Fruit fly (Drosophila melanogaster) whole organism, embryonic: Measurements from ENCODE around the gene CG13385.
A peak's percentile ranks its signal among the peaks of the same experiment; 100 is the strongest.

Experiments used
- ATbp ChIP-seq: fragments of 200-800 bp; sonication (Bioruptor generic); optimal IDR thresholded peaks from 2 replicates; lab custom pipeline; 2017; ENCODE audit warnings: missing biosample characterization, mild to moderate bottlenecking, missing genetic modification characterization, missing genetic modification reagents
- Atf3 ChIP-seq: fragments of 200-800 bp; sonication (Bioruptor generic); optimal IDR thresholded peaks from 3 replicates; lab custom pipeline; 2016; ENCODE audit warnings: missing biosample characterization, missing genetic modification characterization
- Bgb ChIP-seq: fragments of 200-800 bp; sonication (Bioruptor generic); IDR thresholded peaks from 2 replicates; pipeline ENCODE4 v1.3.6; 2022; ENCODE audit warnings: missing biosample characterization, missing genetic modification characterization; ENCODE audit not compliant: partially characterized antibody
- CG10543 ChIP-seq: fragments of 200-800 bp; sonication (Bioruptor generic); optimal IDR thresholded peaks from 3 replicates; lab custom pipeline; 2017; ENCODE audit warnings: missing biosample characterization, mild to moderate bottlenecking, missing genetic modification characterization, moderate library complexity
- CG11247 ChIP-seq: fragments of 200-800 bp; sonication (Bioruptor generic); IDR thresholded peaks from 2 replicates; pipeline ENCODE4 v1.3.6; 2022; ENCODE audit warnings: missing biosample characterization, missing genetic modification characterization
- CG11456 ChIP-seq: fragments of 200-800 bp; sonication (Bioruptor generic); IDR thresholded peaks from 3 replicates; pipeline ENCODE4 v1.3.6; 2022; ENCODE audit warnings: missing biosample characterization, missing genetic modification characterization
- CG12071 ChIP-seq: fragments of 200-800 bp; sonication (Bioruptor generic); optimal IDR thresholded peaks from 3 replicates; lab custom pipeline; 2018; ENCODE audit warnings: missing biosample characterization, mild to moderate bottlenecking, missing genetic modification characterization
- CG1233 ChIP-seq: fragments of 200-800 bp; sonication (Bioruptor generic); optimal IDR thresholded peaks from 4 replicates; lab custom pipeline; 2018; ENCODE audit warnings: missing biosample characterization, mild to moderate bottlenecking, missing genetic modification characterization
- CG17186 ChIP-seq: fragments of 200-800 bp; sonication (Bioruptor generic); optimal IDR thresholded peaks from 3 replicates; lab custom pipeline; 2017; ENCODE audit warnings: missing biosample characterization, missing genetic modification reagents, missing genetic modification characterization
- CG17359 ChIP-seq: fragments of 200-800 bp; sonication (Bioruptor generic); optimal IDR thresholded peaks from 3 replicates; lab custom pipeline; 2018; ENCODE audit warnings: missing biosample characterization, mild to moderate bottlenecking, missing genetic modification characterization, moderate library complexity
- CG17568 ChIP-seq: fragments of 200-800 bp; sonication (Bioruptor generic); optimal IDR thresholded peaks from 2 replicates; lab custom pipeline; 2018; ENCODE audit warnings: missing biosample characterization, mild to moderate bottlenecking, missing genetic modification characterization, moderate library complexity
- CG18262 ChIP-seq: fragments of 200-800 bp; optimal IDR thresholded peaks from 3 replicates; lab custom pipeline; 2019; ENCODE audit warnings: missing biosample characterization, mild to moderate bottlenecking, missing genetic modification characterization, moderate library complexity
- CG18599 ChIP-seq: fragments of 200-800 bp; sonication (Bioruptor generic); optimal IDR thresholded peaks from 3 replicates; lab custom pipeline; 2017; ENCODE audit warnings: missing biosample characterization, missing genetic modification characterization, mild to moderate bottlenecking, moderate library complexity, missing genetic modification reagents
- CG32772 ChIP-seq: fragments of 200-800 bp; sonication (Bioruptor generic); IDR thresholded peaks from 2 replicates; pipeline ENCODE4 v1.3.6; 2022; ENCODE audit warnings: missing biosample characterization, missing genetic modification characterization
- CG42726 ChIP-seq: fragments of 200-800 bp; sonication (Bioruptor generic); IDR thresholded peaks from 2 replicates; pipeline ENCODE4 v1.3.6; 2022; ENCODE audit warnings: missing biosample characterization, missing genetic modification characterization; ENCODE audit not compliant: partially characterized antibody
- CG4328 ChIP-seq: fragments of 200-800 bp; sonication (Bioruptor generic); optimal IDR thresholded peaks from 3 replicates; lab custom pipeline; 2017; ENCODE audit warnings: missing biosample characterization, missing genetic modification reagents, missing genetic modification characterization
- CG4424 ChIP-seq: fragments of 200-800 bp; sonication (Bioruptor generic); optimal IDR thresholded peaks from 3 replicates; lab custom pipeline; 2016; ENCODE audit warnings: missing biosample characterization, missing genetic modification characterization
- CG4617 ChIP-seq: fragments of 200-800 bp; sonication (Bioruptor generic); optimal IDR thresholded peaks from 3 replicates; lab custom pipeline; 2016; ENCODE audit warnings: missing biosample characterization, missing genetic modification characterization, borderline replicate concordance
- CG4854 ChIP-seq: fragments of 200-800 bp; sonication (Bioruptor generic); optimal IDR thresholded peaks from 2 replicates; lab custom pipeline; 2016; ENCODE audit warnings: missing biosample characterization, missing genetic modification characterization, inconsistent platforms
- CG7786 ChIP-seq: fragments of 200-800 bp; sonication (Bioruptor generic); optimal IDR thresholded peaks from 2 replicates; lab custom pipeline; 2016; ENCODE audit warnings: missing biosample characterization, missing genetic modification characterization
- CG7987 ChIP-seq: fragments of 200-800 bp; sonication (Bioruptor generic); optimal IDR thresholded peaks from 2 replicates; lab custom pipeline; 2018; ENCODE audit warnings: missing biosample characterization, mild to moderate bottlenecking, missing genetic modification characterization, moderate library complexity
- CG9932 ChIP-seq: fragments of 200-800 bp; sonication (Bioruptor generic); IDR thresholded peaks from 2 replicates; pipeline ENCODE4 v1.3.6; 2022; ENCODE audit warnings: missing biosample characterization, missing genetic modification characterization
- CkIIα-i1 ChIP-seq: fragments of 200-800 bp; sonication (Bioruptor generic); IDR thresholded peaks from 2 replicates; pipeline ENCODE4 v1.3.6; 2022; ENCODE audit warnings: missing biosample characterization, missing genetic modification characterization
- Dll ChIP-seq: fragments of 200-800 bp; sonication (Bioruptor generic); IDR thresholded peaks from 4 replicates; pipeline ENCODE4 v1.3.6; 2022; ENCODE audit warnings: missing biosample characterization, missing genetic modification characterization; ENCODE audit not compliant: partially characterized antibody
- ERR ChIP-seq: fragments of 200-800 bp; sonication (Bioruptor generic); optimal IDR thresholded peaks from 2 replicates; lab custom pipeline; 2016; ENCODE audit warnings: missing biosample characterization, missing genetic modification characterization
- Hmx ChIP-seq: fragments of 200-800 bp; sonication (Bioruptor generic); optimal IDR thresholded peaks from 2 replicates; lab custom pipeline; 2016; ENCODE audit warnings: missing biosample characterization, missing genetic modification characterization
- MBD-R2 ChIP-seq: fragments of 200-800 bp; sonication (Bioruptor generic); IDR thresholded peaks from 2 replicates; pipeline ENCODE4 v1.3.6; 2022; ENCODE audit warnings: missing biosample characterization, missing genetic modification characterization
- MESR4 ChIP-seq: fragments of 200-800 bp; sonication (Bioruptor generic); optimal IDR thresholded peaks from 2 replicates; lab custom pipeline; 2018; ENCODE audit warnings: missing biosample characterization, mild to moderate bottlenecking, missing genetic modification characterization, moderate library complexity
- Pdp1 ChIP-seq, 2 experiments: fragments of 200-800 bp; sonication (Bioruptor generic); optimal IDR thresholded peaks; 3 replicates each; lab custom pipeline; 2016; ENCODE audit warnings: missing biosample characterization in 2 of 2, missing genetic modification characterization in 2 of 2, mild to moderate bottlenecking in 1 of 2, moderate library complexity in 1 of 2
- Ravus ChIP-seq: fragments of 200-800 bp; sonication (Bioruptor generic); IDR thresholded peaks from 2 replicates; pipeline ENCODE4 v1.3.6; 2022; ENCODE audit warnings: missing biosample characterization, missing genetic modification characterization
- Sox100B ChIP-seq: fragments of 200-800 bp; sonication (Bioruptor generic); optimal IDR thresholded peaks from 3 replicates; lab custom pipeline; 2018; ENCODE audit warnings: missing biosample characterization, mild to moderate bottlenecking, missing genetic modification characterization
- TFAM ChIP-seq: fragments of 200-800 bp; sonication (Bioruptor generic); optimal IDR thresholded peaks from 2 replicates; lab custom pipeline; 2017; ENCODE audit warnings: missing biosample characterization, missing genetic modification characterization, inconsistent platforms
- ap ChIP-seq: fragments of 200-800 bp; sonication (Bioruptor generic); IDR thresholded peaks from 2 replicates; pipeline ENCODE4 v1.3.6; 2022; ENCODE audit warnings: missing biosample characterization, missing genetic modification characterization
- br ChIP-seq: fragments of >200 bp; optimal IDR thresholded peaks from 2 replicates; lab custom pipeline; 2017
- crc ChIP-seq: fragments of 200-800 bp; sonication (Bioruptor generic); optimal IDR thresholded peaks from 2 replicates; lab custom pipeline; 2016; ENCODE audit warnings: missing biosample characterization, missing genetic modification characterization
- da ChIP-seq: fragments of 200-800 bp; sonication (Bioruptor generic); optimal IDR thresholded peaks from 2 replicates; lab custom pipeline; 2016; ENCODE audit warnings: missing biosample characterization, missing genetic modification characterization
- danr ChIP-seq: fragments of 200-800 bp; sonication (Bioruptor generic); IDR thresholded peaks from 2 replicates; pipeline ENCODE4 v1.3.6; 2022; ENCODE audit warnings: missing biosample characterization, missing genetic modification characterization
- gem ChIP-seq: fragments of 200-800 bp; sonication (Bioruptor generic); optimal IDR thresholded peaks from 2 replicates; lab custom pipeline; 2019; ENCODE audit warnings: missing biosample characterization, mild to moderate bottlenecking, missing genetic modification characterization, moderate library complexity
- gfzf ChIP-seq: fragments of 200-800 bp; sonication (Bioruptor generic); optimal IDR thresholded peaks from 2 replicates; lab custom pipeline; 2016; ENCODE audit warnings: missing biosample characterization, mild to moderate bottlenecking, missing genetic modification characterization, moderate library complexity
- hbn ChIP-seq: fragments of 200-800 bp; sonication (Bioruptor generic); IDR thresholded peaks from 2 replicates; pipeline ENCODE4 v1.3.6; 2022; ENCODE audit warnings: missing biosample characterization, missing genetic modification characterization; ENCODE audit not compliant: partially characterized antibody
- jing ChIP-seq: fragments of 200-800 bp; sonication (Bioruptor generic); optimal IDR thresholded peaks from 2 replicates; lab custom pipeline; 2018; ENCODE audit warnings: missing biosample characterization, mild to moderate bottlenecking, missing genetic modification characterization
- kay ChIP-seq: fragments of 200-800 bp; sonication (Bioruptor generic); optimal IDR thresholded peaks from 2 replicates; lab custom pipeline; 2016; ENCODE audit warnings: missing biosample characterization, missing genetic modification characterization
- salm ChIP-seq: fragments of 200-800 bp; sonication (Bioruptor generic); optimal IDR thresholded peaks from 2 replicates; lab custom pipeline; 2018; ENCODE audit warnings: missing biosample characterization, mild to moderate bottlenecking, missing genetic modification characterization
- sisA ChIP-seq: fragments of 200-800 bp; sonication (Bioruptor generic); IDR thresholded peaks from 2 replicates; pipeline ENCODE4 v1.3.6; 2022; ENCODE audit warnings: missing biosample characterization, missing genetic modification characterization
- slp2 ChIP-seq: fragments of 200-800 bp; sonication (Bioruptor generic); optimal IDR thresholded peaks from 2 replicates; lab custom pipeline; 2016; ENCODE audit warnings: missing biosample characterization, missing genetic modification characterization
- sqz ChIP-seq: fragments of 200-800 bp; sonication (Bioruptor generic); optimal IDR thresholded peaks from 3 replicates; lab custom pipeline; 2018; ENCODE audit warnings: missing biosample characterization, mild to moderate bottlenecking, missing genetic modification characterization
- toy ChIP-seq: fragments of 200-800 bp; sonication (Bioruptor generic); IDR thresholded peaks from 2 replicates; pipeline ENCODE4 v1.3.6; 2022; ENCODE audit warnings: missing biosample characterization, missing genetic modification characterization
- vnd ChIP-seq: fragments of 200-800 bp; sonication (Bioruptor generic); IDR thresholded peaks from 3 replicates; pipeline ENCODE4 v1.3.6; 2022; ENCODE audit warnings: missing biosample characterization, missing genetic modification characterization; ENCODE audit not compliant: partially characterized antibody
- wor ChIP-seq: fragments of 200-800 bp; sonication (Bioruptor generic); IDR thresholded peaks from 2 replicates; pipeline ENCODE4 v1.3.6; 2022; ENCODE audit warnings: missing biosample characterization, missing genetic modification characterization

Gene CG13385

DNA sequence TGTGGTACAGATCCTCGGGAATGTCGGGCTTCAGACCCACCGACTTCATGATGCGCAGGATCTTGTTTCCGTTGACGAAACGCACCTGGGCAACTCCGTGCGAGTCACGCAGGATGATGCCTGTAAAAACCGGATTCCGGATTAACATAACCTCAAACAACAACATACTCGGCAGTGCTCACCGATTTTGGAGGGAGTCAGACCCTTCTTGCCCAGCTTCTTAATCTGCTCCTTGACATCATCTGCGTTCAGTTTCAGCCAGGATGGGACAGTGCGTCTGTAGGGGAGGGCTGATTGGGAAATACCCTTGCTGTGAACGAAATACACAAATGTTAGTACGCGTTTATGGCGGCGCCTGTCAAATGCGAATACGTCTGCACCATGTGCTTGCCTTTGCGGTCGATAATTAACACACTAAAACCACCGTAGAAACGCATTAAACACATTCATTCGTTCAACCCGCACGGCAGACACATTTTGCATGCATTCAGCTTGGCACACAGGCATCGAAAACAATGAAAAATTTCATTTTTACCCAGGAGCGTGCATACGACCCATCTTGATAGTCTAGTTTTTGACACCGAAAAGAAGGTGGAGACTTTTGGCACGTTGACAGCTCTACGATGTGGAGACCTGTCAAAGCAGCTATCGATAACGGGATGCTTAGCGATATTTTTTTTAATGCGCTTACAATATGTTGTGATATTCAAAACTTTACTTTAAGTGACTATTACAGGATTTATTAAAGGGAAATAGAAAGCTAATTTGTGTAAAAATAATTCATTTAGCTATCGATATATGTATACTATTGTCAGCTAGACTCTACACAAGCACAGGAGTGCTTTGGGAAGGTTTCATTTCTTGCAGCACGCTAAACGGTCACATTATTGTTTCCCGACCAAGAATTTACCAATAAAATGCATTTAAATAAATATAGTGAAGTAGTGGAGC, 32.2 kb upstream of the CG13385 start, which contains the start of the genes RpS13 and CSN8 (continued):
- TF ChIP-seq hbn (peak; percentile 93), Bgb (peak; percentile 90), CG4617 (GFP tag; lab: Kevin White, UChicago) (peak; percentile 56), kay (GFP tag; lab: Kevin White, UChicago) (no peak), Atf3 (GFP tag; lab: Kevin White, UChicago) (no peak), ERR (GFP tag; lab: Kevin White, UChicago) (no peak), CG7987 (GFP tag; lab: Kevin White, UChicago) (no peak), CG12071 (GFP tag; lab: Kevin White, UChicago) (no peak), danr (GFP tag; lab: Robert Waterston, UW) (no peak), CG17359 (peak; percentile 10), MBD-R2 (GFP tag; lab: Robert Waterston, UW) (no peak; the same call in 1 of the 2 replicates), CG18262 (tag; lab: Kevin White, UChicago) (peak; percentile 38), CkIIα-i1 (GFP tag; lab: Robert Waterston, UW) (no peak), sqz (GFP tag; lab: Kevin White, UChicago) (peak; percentile 28), vnd (GFP tag; lab: Robert Waterston, UW) (peak; percentile 90), CG10543 (GFP tag; lab: Kevin White, UChicago) (no peak), Dll (GFP tag; lab: Robert Waterston, UW) (peak; percentile 97), jing (GFP tag; lab: Kevin White, UChicago) (no peak), CG42726 (GFP tag; lab: Robert Waterston, UW) (peak; percentile 80), CG32772 (GFP tag; lab: Robert Waterston, UW) (no peak), CG4424 (GFP tag; lab: Kevin White, UChicago) (no peak), CG7786 (no peak), CG4854 (no peak), CG1233 (peak; percentile 12), CG18599 (peak; percentile 20), ap (GFP tag; lab: Robert Waterston, UW) (no peak), CG17186 (GFP tag; lab: Kevin White, UChicago) (peak; percentile 65), Hmx (no peak), slp2 (no peak), gfzf (GFP tag; lab: Kevin White, UChicago) (peak; percentile 85), crc (GFP tag; lab: Kevin White, UChicago) (no peak), sisA (no peak), da (GFP tag; lab: Kevin White, UChicago) (no peak), MESR4 (GFP tag; lab: Kevin White, UChicago) (peak; percentile 97), Sox100B (GFP tag; lab: Kevin White, UChicago) (no peak), Ravus (GFP tag; lab: Robert Waterston, UW) (no peak), salm (tag; lab: Kevin White, UChicago) (peak; percentile 4), gem (tag; lab: Kevin White, UChicago) (peak; percentile 29), toy (GFP tag; lab: Robert Waterston, UW) (no peak), CG9932 (GFP tag; lab: Robert Waterston, UW) (no peak), CG11456 (no peak), CG4328 (no peak), ATbp (GFP tag; lab: Kevin White, UChicago) (no peak), Pdp1 (GFP tag; optimal IDR thresholded peaks at IDR 0.05; lab: Kevin White, UChicago) (peak in 1 of 2 experiments; percentile 9), CG17568 (GFP tag; lab: Kevin White, UChicago) (peak; percentile 33), wor (no peak), TFAM (GFP tag; lab: Kevin White, UChicago) (no peak), CG11247 (GFP tag; lab: Robert Waterston, UW) (no peak), br (lab: Kevin White, UChicago) (no peak)
